Worm (Caenorhabditis elegans) whole organism, L3 larva: ENCODE results near the gene snfc-5.

Source experiments
- ceh-82 ChIP-seq: fragments of 150-350 bp; optimal IDR thresholded peaks from 2 replicates; lab custom pipeline; 2014; ENCODE audit warnings: missing biosample characterization, missing genetic modification characterization
- egl-27 ChIP-seq: sonication (generic microtip); optimal IDR thresholded peaks from 4 replicates; lab custom pipeline; 2017; ENCODE audit warnings: missing biosample characterization, missing genetic modification reagents, missing genetic modification characterization
- eor-1 ChIP-seq, 2 experiments: fragments of 150-350 bp; optimal IDR thresholded peaks; 2 replicates each; lab custom pipeline; 2014 to 2018; ENCODE audit warnings: missing biosample characterization in 2 of 2, missing genetic modification characterization in 2 of 2
- fkh-10 ChIP-seq: sonication (generic microtip); optimal IDR thresholded peaks from 2 replicates; lab custom pipeline; 2017; ENCODE audit warnings: missing biosample characterization, missing genetic modification reagents, missing genetic modification characterization
- nhr-11 ChIP-seq: fragments of 150-350 bp; optimal IDR thresholded peaks from 2 replicates; lab custom pipeline; 2014; ENCODE audit warnings: missing biosample characterization, missing genetic modification characterization
- nhr-28 ChIP-seq: fragments of 150-350 bp; optimal IDR thresholded peaks from 2 replicates; lab custom pipeline; 2014; ENCODE audit warnings: missing biosample characterization, missing genetic modification characterization

ce11 chrIII:4356384-4356783 is 48.2 kb upstream of the snfc-5 start, which contains the start of gene mnp-1:
- TF ChIP-seq ceh-82 (tag; lab: Kevin White, UChicago) (no peak), fkh-10 (no peak), egl-27 (tag; lab: Kevin White, UChicago) (no peak), nhr-28 (no peak), eor-1 (tag; optimal IDR thresholded peaks at IDR 0.05; lab: Kevin White, UChicago) (no peak), nhr-11 (tag; lab: Kevin White, UChicago) (no peak)
